Worm (Caenorhabditis elegans) whole organism, L3 larva: Measurements from ENCODE around the gene col-141.

Experiments
- aly-2 ChIP-seq: fragments of 150-350 bp; optimal IDR thresholded peaks from 2 replicates; lab custom pipeline; 2014; ENCODE audit warnings: missing biosample characterization, missing genetic modification characterization
- ama-1 ChIP-seq: fragments of 150-350 bp; optimal IDR thresholded peaks from 2 replicates; lab custom pipeline; 2018
- ceh-82 ChIP-seq: fragments of 150-350 bp; optimal IDR thresholded peaks from 2 replicates; lab custom pipeline; 2014; ENCODE audit warnings: missing biosample characterization, missing genetic modification characterization
- elt-1 ChIP-seq: fragments of 150-350 bp; optimal IDR thresholded peaks from 2 replicates; lab custom pipeline; 2014; ENCODE audit warnings: missing biosample characterization, missing genetic modification characterization
- fkh-10 ChIP-seq: sonication (generic microtip); optimal IDR thresholded peaks from 2 replicates; lab custom pipeline; 2017; ENCODE audit warnings: missing biosample characterization, missing genetic modification reagents, missing genetic modification characterization
- lin-39 ChIP-seq: fragments of 150-350 bp; optimal IDR thresholded peaks from 2 replicates; lab custom pipeline; 2018; ENCODE audit warnings: missing biosample characterization, missing genetic modification reagents, missing genetic modification characterization
- nhr-28 ChIP-seq: fragments of 150-350 bp; optimal IDR thresholded peaks from 2 replicates; lab custom pipeline; 2014; ENCODE audit warnings: missing biosample characterization, missing genetic modification characterization
- nhr-76 ChIP-seq: fragments of 150-350 bp; sonication (generic microtip); optimal IDR thresholded peaks from 5 replicates; lab custom pipeline; 2014; ENCODE audit warnings: missing biosample characterization, missing genetic modification characterization
- pqm-1 ChIP-seq: fragments of 150-350 bp; optimal IDR thresholded peaks from 2 replicates; lab custom pipeline; 2017; ENCODE audit warnings: missing biosample characterization, missing genetic modification characterization, inconsistent platforms
- skn-1 ChIP-seq: fragments of 150-350 bp; optimal IDR thresholded peaks from 2 replicates; lab custom pipeline; 2014; ENCODE audit warnings: missing biosample characterization, missing genetic modification characterization
- unc-39 ChIP-seq: sonication (generic microtip); optimal IDR thresholded peaks from 4 replicates; lab custom pipeline; 2017; ENCODE audit warnings: missing biosample characterization, missing genetic modification characterization
- ztf-4 ChIP-seq: fragments of 150-350 bp; optimal IDR thresholded peaks from 2 replicates; lab custom pipeline; 2014; ENCODE audit warnings: missing biosample characterization, missing genetic modification characterization

DNA sequence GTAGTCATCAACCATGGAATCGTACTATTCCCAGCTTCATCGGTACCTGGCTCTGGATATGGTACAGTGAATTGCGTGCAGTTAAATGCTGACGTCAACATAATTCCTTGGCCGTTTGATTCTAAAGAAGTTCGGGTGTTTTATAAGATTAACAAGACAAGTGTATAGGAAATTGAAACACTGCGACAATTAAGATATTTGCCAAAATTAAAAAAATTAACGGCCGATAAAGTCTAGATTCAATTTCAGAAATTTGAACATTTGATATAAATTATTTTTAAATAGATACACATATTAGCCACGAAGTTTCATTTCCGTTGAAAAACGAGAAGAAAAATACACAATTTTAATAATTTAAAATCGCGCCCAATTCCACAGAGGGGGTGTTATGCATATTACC lies 23.2 kb upstream of the col-141 start, which contains the start of gene dmsr-12:
- TF ChIP-seq lin-39: no peak
- TF ChIP-seq ceh-82 (tag; lab: Kevin White, UChicago): no peak
- no peak for TF ChIP-seq ztf-4
- TF ChIP-seq nhr-28 (tag; lab: Kevin White, UChicago): no peak
- no peak for TF ChIP-seq nhr-76
- no peak for TF ChIP-seq aly-2 (tag; lab: Kevin White, UChicago)
- TF ChIP-seq pqm-1: no peak
- no peak for TF ChIP-seq elt-1 (tag; lab: Kevin White, UChicago)
- TF ChIP-seq ama-1 (lab: Kevin White, UChicago): no peak
- TF ChIP-seq skn-1: no peak
- no peak for TF ChIP-seq fkh-10
- TF ChIP-seq unc-39 (tag; lab: Kevin White, UChicago): no peak
